Fruit fly (Drosophila melanogaster) whole organism, pupa: Measurements from ENCODE around the gene PXo.

Experiments
- CG12605 ChIP-seq: fragments of 200-800 bp; sonication (Bioruptor generic); IDR thresholded peaks from 2 replicates; pipeline ENCODE4 v1.3.6; 2022; ENCODE audit warnings: missing biosample characterization, missing genetic modification characterization
- CG14655 ChIP-seq: fragments of 200-800 bp; sonication (Bioruptor generic); optimal IDR thresholded peaks from 3 replicates; lab custom pipeline; 2017; ENCODE audit warnings: mild to moderate bottlenecking, missing biosample characterization, missing genetic modification reagents, missing genetic modification characterization
- CG15710 ChIP-seq: fragments of 200-800 bp; sonication (Bioruptor generic); optimal IDR thresholded peaks from 2 replicates; lab custom pipeline; 2018; ENCODE audit warnings: missing biosample characterization, mild to moderate bottlenecking, missing genetic modification characterization, moderate library complexity
- CG17806 ChIP-seq: fragments of 200-800 bp; sonication (Bioruptor generic); optimal IDR thresholded peaks from 2 replicates; lab custom pipeline; 2018; ENCODE audit warnings: missing biosample characterization, mild to moderate bottlenecking, missing genetic modification characterization, moderate library complexity
- CG32121 ChIP-seq: fragments of 200-800 bp; sonication (Bioruptor generic); IDR thresholded peaks from 2 replicates; pipeline ENCODE4 v1.3.6; 2022; ENCODE audit warnings: missing biosample characterization, missing genetic modification characterization
- CG4496 ChIP-seq: fragments of 200-800 bp; sonication (Bioruptor generic); IDR thresholded peaks from 3 replicates; pipeline ENCODE4 v1.3.6; 2022; ENCODE audit warnings: missing biosample characterization, missing genetic modification characterization
- CG8159 ChIP-seq: fragments of 200-800 bp; sonication (Bioruptor generic); optimal IDR thresholded peaks from 3 replicates; lab custom pipeline; 2018; ENCODE audit warnings: missing biosample characterization, mild to moderate bottlenecking, missing genetic modification characterization, moderate library complexity
- CG8301 ChIP-seq: fragments of 200-800 bp; sonication (Bioruptor generic); optimal IDR thresholded peaks from 2 replicates; lab custom pipeline; 2018; ENCODE audit warnings: missing biosample characterization, mild to moderate bottlenecking, missing genetic modification characterization
- EcR ChIP-seq: fragments of 200-800 bp; sonication (Bioruptor generic); optimal IDR thresholded peaks from 3 replicates; lab custom pipeline; 2019; ENCODE audit warnings: missing biosample characterization, missing genetic modification characterization, mild to moderate bottlenecking, moderate library complexity, missing genetic modification reagents
- Pif1A ChIP-seq: fragments of 200-800 bp; sonication (Bioruptor generic); optimal IDR thresholded peaks from 3 replicates; lab custom pipeline; 2016; ENCODE audit warnings: missing biosample characterization, missing genetic modification characterization
- Pif1B ChIP-seq: fragments of 200-800 bp; sonication (Bioruptor generic); optimal IDR thresholded peaks from 3 replicates; lab custom pipeline; 2016; ENCODE audit warnings: missing biosample characterization, missing genetic modification characterization

dm6 chr3L:5970169-5970568 lies 49.1 kb upstream of the PXo start:
- TF ChIP-seq Pif1A (no peak), CG4496 (no peak), Pif1B (GFP tag; lab: Kevin White, UChicago) (no peak), EcR (GFP tag; lab: Kevin White, UChicago) (no peak), CG8159 (no peak), CG32121 (no peak), CG15710 (no peak), CG12605 (GFP tag; lab: Robert Waterston, UW) (no peak), CG17806 (tag; lab: Kevin White, UChicago) (no peak), CG8301 (no peak), CG14655 (GFP tag; lab: Kevin White, UChicago) (no peak)
